Worm (Caenorhabditis elegans) whole organism, L3 larva: ENCODE data around the gene F54E7.6.
A peak's percentile ranks its signal among the peaks of the same experiment; 100 is the strongest.

ENCODE experiments used
- R02D3.7 ChIP-seq: fragments of 150-350 bp; optimal IDR thresholded peaks from 2 replicates; lab custom pipeline; 2014; ENCODE audit warnings: missing biosample characterization, missing genetic modification characterization
- aly-2 ChIP-seq: fragments of 150-350 bp; optimal IDR thresholded peaks from 2 replicates; lab custom pipeline; 2014; ENCODE audit warnings: missing biosample characterization, missing genetic modification characterization
- ama-1 ChIP-seq: fragments of 150-350 bp; optimal IDR thresholded peaks from 2 replicates; lab custom pipeline; 2018
- ceh-16 ChIP-seq: sonication (generic microtip); optimal IDR thresholded peaks from 2 replicates; lab custom pipeline; 2017; ENCODE audit warnings: missing biosample characterization, missing genetic modification characterization
- ceh-28 ChIP-seq: fragments of 150-350 bp; optimal IDR thresholded peaks from 2 replicates; lab custom pipeline; 2014; ENCODE audit warnings: missing biosample characterization, missing genetic modification reagents, missing genetic modification characterization
- ceh-9 ChIP-seq: sonication (generic microtip); optimal IDR thresholded peaks from 2 replicates; lab custom pipeline; 2018; ENCODE audit warnings: missing biosample characterization, missing genetic modification characterization
- daf-12 ChIP-seq: fragments of 150-350 bp; optimal IDR thresholded peaks from 2 replicates; lab custom pipeline; 2014; ENCODE audit warnings: missing biosample characterization, missing genetic modification reagents, missing genetic modification characterization
- egl-27 ChIP-seq: sonication (generic microtip); optimal IDR thresholded peaks from 4 replicates; lab custom pipeline; 2017; ENCODE audit warnings: missing biosample characterization, missing genetic modification reagents, missing genetic modification characterization
- egl-5 ChIP-seq: fragments of 150-350 bp; optimal IDR thresholded peaks from 2 replicates; lab custom pipeline; 2017; ENCODE audit warnings: missing biosample characterization, missing genetic modification reagents, missing genetic modification characterization, inconsistent platforms
- elt-1 ChIP-seq: fragments of 150-350 bp; optimal IDR thresholded peaks from 2 replicates; lab custom pipeline; 2014; ENCODE audit warnings: missing biosample characterization, missing genetic modification characterization
- elt-2 ChIP-seq: sonication (generic microtip); optimal IDR thresholded peaks from 2 replicates; lab custom pipeline; 2016; ENCODE audit warnings: missing genetic modification reagents, mild to moderate bottlenecking, missing genetic modification characterization, missing compliant biosample characterization
- elt-3 ChIP-seq, 3 experiments: fragments of 150-350 bp in 1 of 3; sonication (generic microtip) in 2 of 3; optimal IDR thresholded peaks; 2 replicates in 2 of 3; 4 replicates in 1 of 3; lab custom pipeline; 2014 to 2017; ENCODE audit warnings: missing biosample characterization in 3 of 3, missing genetic modification characterization in 3 of 3
- eor-1 ChIP-seq, 2 experiments: fragments of 150-350 bp; optimal IDR thresholded peaks; 2 replicates each; lab custom pipeline; 2014 to 2018; ENCODE audit warnings: missing biosample characterization in 2 of 2, missing genetic modification characterization in 2 of 2
- fkh-10 ChIP-seq: sonication (generic microtip); optimal IDR thresholded peaks from 2 replicates; lab custom pipeline; 2017; ENCODE audit warnings: missing biosample characterization, missing genetic modification reagents, missing genetic modification characterization
- fos-1 ChIP-seq: fragments of 150-350 bp; optimal IDR thresholded peaks from 2 replicates; lab custom pipeline; 2014; ENCODE audit warnings: missing biosample characterization, missing genetic modification characterization
- hmg-11 ChIP-seq: sonication (generic microtip); optimal IDR thresholded peaks from 2 replicates; lab custom pipeline; 2016; ENCODE audit warnings: missing genetic modification characterization, missing compliant biosample characterization
- jun-1 ChIP-seq: fragments of 150-350 bp; optimal IDR thresholded peaks from 2 replicates; lab custom pipeline; 2014; ENCODE audit warnings: missing biosample characterization, missing genetic modification reagents, missing genetic modification characterization
- lin-15B ChIP-seq: fragments of 150-350 bp; optimal IDR thresholded peaks from 2 replicates; lab custom pipeline; 2014; ENCODE audit warnings: missing biosample characterization, missing genetic modification characterization
- lin-39 ChIP-seq: fragments of 150-350 bp; optimal IDR thresholded peaks from 2 replicates; lab custom pipeline; 2018; ENCODE audit warnings: missing biosample characterization, missing genetic modification reagents, missing genetic modification characterization
- lsy-12 ChIP-seq: sonication (generic microtip); optimal IDR thresholded peaks from 2 replicates; lab custom pipeline; 2016; ENCODE audit warnings: mild to moderate bottlenecking, missing genetic modification characterization, missing compliant biosample characterization
- mdl-1 ChIP-seq: fragments of 150-350 bp; optimal IDR thresholded peaks from 2 replicates; lab custom pipeline; 2014; ENCODE audit warnings: missing biosample characterization, missing genetic modification characterization
- mml-1 ChIP-seq: fragments of 150-350 bp; sonication (generic microtip); optimal IDR thresholded peaks from 3 replicates; lab custom pipeline; 2014; ENCODE audit warnings: missing biosample characterization, missing genetic modification characterization
- nfya-1 ChIP-seq: sonication (generic microtip); optimal IDR thresholded peaks from 2 replicates; lab custom pipeline; 2017; ENCODE audit warnings: missing genetic modification characterization, mild to moderate bottlenecking, missing compliant biosample characterization, antibody characterized with exemption, moderate library complexity; ENCODE audit not compliant: insufficient read depth
- nhr-11 ChIP-seq: fragments of 150-350 bp; optimal IDR thresholded peaks from 2 replicates; lab custom pipeline; 2014; ENCODE audit warnings: missing biosample characterization, missing genetic modification characterization
- nhr-12 ChIP-seq: fragments of 150-350 bp; optimal IDR thresholded peaks from 2 replicates; lab custom pipeline; 2014; ENCODE audit warnings: missing biosample characterization, missing genetic modification characterization
- nhr-23 ChIP-seq: fragments of 150-350 bp; optimal IDR thresholded peaks from 2 replicates; lab custom pipeline; 2014; ENCODE audit warnings: missing biosample characterization, missing genetic modification reagents, missing genetic modification characterization
- nhr-237 ChIP-seq: fragments of 150-350 bp; optimal IDR thresholded peaks from 2 replicates; lab custom pipeline; 2014; ENCODE audit warnings: missing biosample characterization, missing genetic modification characterization
- nhr-25 ChIP-seq: sonication (generic microtip); optimal IDR thresholded peaks from 2 replicates; lab custom pipeline; 2017; ENCODE audit warnings: missing biosample characterization, missing genetic modification characterization
- nhr-28 ChIP-seq: fragments of 150-350 bp; optimal IDR thresholded peaks from 2 replicates; lab custom pipeline; 2014; ENCODE audit warnings: missing biosample characterization, missing genetic modification characterization
- nhr-43 ChIP-seq: sonication (generic microtip); optimal IDR thresholded peaks from 2 replicates; lab custom pipeline; 2016; ENCODE audit warnings: mild to moderate bottlenecking, missing genetic modification characterization, missing compliant biosample characterization; ENCODE audit not compliant: poor library complexity, severe bottlenecking
- nhr-67 ChIP-seq: fragments of 150-350 bp; optimal IDR thresholded peaks from 2 replicates; lab custom pipeline; 2014; ENCODE audit warnings: missing biosample characterization, missing genetic modification characterization
- pha-4 ChIP-seq: fragments of 150-350 bp; optimal IDR thresholded peaks from 2 replicates; lab custom pipeline; 2014; ENCODE audit warnings: missing biosample characterization, missing genetic modification reagents, missing genetic modification characterization
- pqm-1 ChIP-seq: fragments of 150-350 bp; optimal IDR thresholded peaks from 2 replicates; lab custom pipeline; 2017; ENCODE audit warnings: missing biosample characterization, missing genetic modification characterization, inconsistent platforms
- skn-1 ChIP-seq: fragments of 150-350 bp; optimal IDR thresholded peaks from 2 replicates; lab custom pipeline; 2014; ENCODE audit warnings: missing biosample characterization, missing genetic modification characterization
- snpc-4 ChIP-seq: fragments of 150-350 bp; optimal IDR thresholded peaks from 2 replicates; lab custom pipeline; 2014; ENCODE audit warnings: missing biosample characterization, missing genetic modification characterization
- unc-39 ChIP-seq: sonication (generic microtip); optimal IDR thresholded peaks from 4 replicates; lab custom pipeline; 2017; ENCODE audit warnings: missing biosample characterization, missing genetic modification characterization
- unc-62 ChIP-seq: fragments of 150-350 bp; sonication (generic microtip); optimal IDR thresholded peaks from 4 replicates; lab custom pipeline; 2014; ENCODE audit warnings: missing biosample characterization, missing genetic modification reagents, missing genetic modification characterization
- zag-1 ChIP-seq: fragments of 150-350 bp; optimal IDR thresholded peaks from 2 replicates; lab custom pipeline; 2014; ENCODE audit warnings: missing biosample characterization, missing genetic modification characterization
- ztf-11 ChIP-seq: fragments of 150-350 bp; optimal IDR thresholded peaks from 2 replicates; lab custom pipeline; 2014; ENCODE audit warnings: missing biosample characterization, missing genetic modification characterization
- ztf-4 ChIP-seq: fragments of 150-350 bp; optimal IDR thresholded peaks from 2 replicates; lab custom pipeline; 2014; ENCODE audit warnings: missing biosample characterization, missing genetic modification characterization

F54E7.6 gene

ce11 chrIII:5660976-5661375 lies at the start of gene F54E7.6:
Gene F54E7.6, minus strand, starts transcription at chrIII:5661085.
- no peak for TF ChIP-seq ceh-28
- no peak for TF ChIP-seq jun-1 (tag; lab: Kevin White, UChicago)
- no peak for TF ChIP-seq aly-2
- TF ChIP-seq lsy-12, result no peak
- no peak for TF ChIP-seq lin-15B
- TF ChIP-seq nhr-23 (tag; lab: Kevin White, UChicago), result peak; percentile 46
- TF ChIP-seq nhr-43 (tag; lab: Kevin White, UChicago), result peak; percentile 3
- no peak for TF ChIP-seq unc-62 (GFP tag; lab: Kevin White, UChicago)
- TF ChIP-seq R02D3.7 (tag; lab: Kevin White, UChicago), result no peak
- peak; percentile 87 for TF ChIP-seq nhr-25 (tag; lab: Kevin White, UChicago)
- no peak for TF ChIP-seq elt-2 (tag; lab: Kevin White, UChicago)

- TF ChIP-seq unc-39 (tag; lab: Kevin White, UChicago), result no peak
- peak; percentile 86 for TF ChIP-seq nhr-23 (tag; lab: Kevin White, UChicago)
- no peak for TF ChIP-seq egl-27 (tag; lab: Kevin White, UChicago)
- peak; percentile 55 for TF ChIP-seq lin-15B
- no peak for TF ChIP-seq egl-5 (tag; lab: Kevin White, UChicago)
- peak; percentile 63 for TF ChIP-seq lsy-12
- TF ChIP-seq skn-1 (tag; lab: Kevin White, UChicago), result peak; percentile 18
- peak; percentile 81 for TF ChIP-seq nhr-43 (tag; lab: Kevin White, UChicago)
- TF ChIP-seq ceh-28, result peak; percentile 28
- no peak for TF ChIP-seq daf-12 (tag; lab: Kevin White, UChicago)
- TF ChIP-seq R02D3.7 (tag; lab: Kevin White, UChicago), result no peak
- TF ChIP-seq fkh-10, result no peak
- TF ChIP-seq ceh-9 (tag; lab: Kevin White, UChicago), result no peak
- no peak for TF ChIP-seq nhr-28 (tag; lab: Kevin White, UChicago)
- no peak for TF ChIP-seq pha-4 (tag; lab: Kevin White, UChicago)
- TF ChIP-seq ztf-4, result no peak
- TF ChIP-seq elt-3 (tag; optimal IDR thresholded peaks at IDR 0.05; lab: Kevin White, UChicago), result no peak
- TF ChIP-seq ztf-11 (tag; lab: Kevin White, UChicago), result no peak
- no peak for TF ChIP-seq nhr-67 (tag; lab: Kevin White, UChicago)
- peak; percentile 95 for TF ChIP-seq nfya-1 (tag; lab: Kevin White, UChicago)
- peak; percentile 5 for TF ChIP-seq hmg-11
- TF ChIP-seq nhr-25 (tag; lab: Kevin White, UChicago), result peak; percentile 66
- no peak for TF ChIP-seq ceh-16 (tag; lab: Kevin White, UChicago)
- TF ChIP-seq aly-2, result no peak
- TF ChIP-seq unc-62 (GFP tag; lab: Kevin White, UChicago), result peak; percentile 40
- TF ChIP-seq ama-1, result peak; percentile 45
- TF ChIP-seq nhr-237, result no peak
- no peak for TF ChIP-seq nhr-12 (tag; lab: Kevin White, UChicago)
- no peak for TF ChIP-seq mdl-1 (tag; lab: Kevin White, UChicago)
- no peak for TF ChIP-seq zag-1 (tag; lab: Kevin White, UChicago)
- no peak for TF ChIP-seq eor-1 (tag; optimal IDR thresholded peaks at IDR 0.05; lab: Kevin White, UChicago)
- peak; percentile 58 for TF ChIP-seq elt-2 (tag; lab: Kevin White, UChicago)
- TF ChIP-seq mml-1 (tag; lab: Kevin White, UChicago), result no peak
- peak; percentile 40 for TF ChIP-seq lin-39
- TF ChIP-seq nhr-11 (tag; lab: Kevin White, UChicago), result no peak
- peak; percentile 49 for TF ChIP-seq pqm-1 (tag; lab: Kevin White, UChicago)
- no peak for TF ChIP-seq snpc-4 (tag; lab: Kevin White, UChicago)
- TF ChIP-seq elt-1 (tag; lab: Kevin White, UChicago), result no peak
Observed at ce11 chrIII:5710676-5711075, 49.8 kb upstream of the F54E7.6 start.

- TF ChIP-seq pha-4 (tag; lab: Kevin White, UChicago), result no peak
- no peak for TF ChIP-seq ama-1
- no peak for TF ChIP-seq unc-39 (tag; lab: Kevin White, UChicago)
- TF ChIP-seq nhr-67 (tag; lab: Kevin White, UChicago), result no peak
- no peak for TF ChIP-seq ceh-9 (tag; lab: Kevin White, UChicago)
- TF ChIP-seq fos-1 (tag; lab: Kevin White, UChicago), result no peak
- TF ChIP-seq nhr-11 (tag; lab: Kevin White, UChicago), result no peak
- no peak for TF ChIP-seq snpc-4 (tag; lab: Kevin White, UChicago)
- no peak for TF ChIP-seq fkh-10
- TF ChIP-seq ceh-28, result no peak
- TF ChIP-seq daf-12 (tag; lab: Kevin White, UChicago), result no peak
- no peak for TF ChIP-seq nhr-237
- TF ChIP-seq unc-62 (GFP tag; lab: Kevin White, UChicago), result no peak
- TF ChIP-seq elt-1 (tag; lab: Kevin White, UChicago), result no peak
- TF ChIP-seq jun-1 (tag; lab: Kevin White, UChicago), result no peak
Observed at ce11 chrIII:5710045-5710444, 49.2 kb upstream of the F54E7.6 start, which contains the start of gene B0336.12. Gene B0336.12, minus strand, starts transcription at chrIII:5710145.
